Fruit fly (Drosophila melanogaster) whole organism, embryonic: ENCODE data around the gene Cys.

Experiments used
- Aef1 ChIP-seq: fragments of 200-800 bp; sonication (Bioruptor generic); IDR thresholded peaks from 3 replicates; pipeline ENCODE4 v1.3.6; 2022; ENCODE audit warnings: missing biosample characterization, missing genetic modification characterization
- Atf3 ChIP-seq: fragments of 200-800 bp; sonication (Bioruptor generic); optimal IDR thresholded peaks from 3 replicates; lab custom pipeline; 2016; ENCODE audit warnings: missing biosample characterization, missing genetic modification characterization
- CG10147 ChIP-seq: fragments of 200-800 bp; sonication (Bioruptor generic); optimal IDR thresholded peaks from 2 replicates; lab custom pipeline; 2019; ENCODE audit warnings: missing biosample characterization, mild to moderate bottlenecking, missing genetic modification characterization, moderate library complexity
- CG12391 ChIP-seq: fragments of 200-800 bp; sonication (Bioruptor generic); optimal IDR thresholded peaks from 3 replicates; lab custom pipeline; 2018; ENCODE audit warnings: missing biosample characterization, mild to moderate bottlenecking, missing genetic modification characterization, moderate library complexity
- CG13624 ChIP-seq: fragments of 200-800 bp; sonication (Bioruptor generic); optimal IDR thresholded peaks from 2 replicates; lab custom pipeline; 2016; ENCODE audit warnings: missing biosample characterization, missing genetic modification characterization
- CG31388 ChIP-seq: fragments of 200-800 bp; sonication (Bioruptor generic); optimal IDR thresholded peaks from 2 replicates; lab custom pipeline; 2016; ENCODE audit warnings: missing biosample characterization, missing genetic modification characterization
- CG3163 ChIP-seq: fragments of 200-800 bp; sonication (Bioruptor generic); optimal IDR thresholded peaks from 3 replicates; lab custom pipeline; 2016; ENCODE audit warnings: missing biosample characterization, missing genetic modification characterization
- CG33213 ChIP-seq: fragments of 200-800 bp; sonication (Bioruptor generic); optimal IDR thresholded peaks from 3 replicates; lab custom pipeline; 2016; ENCODE audit warnings: missing biosample characterization, missing genetic modification characterization
- CG34422 ChIP-seq: fragments of 200-800 bp; sonication (Bioruptor generic); IDR thresholded peaks from 3 replicates; pipeline ENCODE4 v1.3.6; 2022; ENCODE audit warnings: missing biosample characterization, missing genetic modification characterization
- CG43689 ChIP-seq: fragments of 200-800 bp; sonication (Bioruptor generic); IDR thresholded peaks from 2 replicates; pipeline ENCODE4 v1.3.6; 2022; ENCODE audit warnings: missing biosample characterization, missing genetic modification characterization
- CG5180 ChIP-seq: fragments of 200-800 bp; sonication (Bioruptor generic); optimal IDR thresholded peaks from 3 replicates; lab custom pipeline; 2017; ENCODE audit warnings: missing biosample characterization, missing genetic modification characterization, mild to moderate bottlenecking, moderate library complexity, missing genetic modification reagents
- CG6254 ChIP-seq: fragments of 200-800 bp; sonication (Bioruptor generic); optimal IDR thresholded peaks from 3 replicates; lab custom pipeline; 2017; ENCODE audit warnings: mild to moderate bottlenecking, missing biosample characterization, missing genetic modification reagents, missing genetic modification characterization
- CG6791 ChIP-seq: fragments of 200-800 bp; sonication (Bioruptor generic); IDR thresholded peaks from 3 replicates; pipeline ENCODE4 v1.3.6; 2022; ENCODE audit warnings: missing biosample characterization, missing genetic modification characterization; ENCODE audit not compliant: partially characterized antibody
- CG8388 ChIP-seq: fragments of 200-800 bp; sonication (Bioruptor generic); optimal IDR thresholded peaks from 2 replicates; lab custom pipeline; 2019; ENCODE audit warnings: missing biosample characterization, mild to moderate bottlenecking, missing genetic modification characterization, moderate library complexity
- CG9817 ChIP-seq: fragments of 200-800 bp; sonication (Bioruptor generic); optimal IDR thresholded peaks from 2 replicates; lab custom pipeline; 2018; ENCODE audit warnings: missing biosample characterization, mild to moderate bottlenecking, missing genetic modification characterization, moderate library complexity
- CoRest ChIP-seq: fragments of 200-800 bp; sonication (Bioruptor generic); optimal IDR thresholded peaks from 3 replicates; lab custom pipeline; 2018; ENCODE audit warnings: missing biosample characterization, mild to moderate bottlenecking, missing genetic modification characterization, moderate library complexity
- Dbx ChIP-seq: fragments of 200-800 bp; sonication (Bioruptor generic); IDR thresholded peaks from 3 replicates; pipeline ENCODE4 v1.3.6; 2022; ENCODE audit warnings: missing biosample characterization, missing genetic modification characterization
- MESR4 ChIP-seq: fragments of 200-800 bp; sonication (Bioruptor generic); optimal IDR thresholded peaks from 2 replicates; lab custom pipeline; 2018; ENCODE audit warnings: missing biosample characterization, mild to moderate bottlenecking, missing genetic modification characterization, moderate library complexity
- Med ChIP-seq: fragments of 200-800 bp; sonication (Bioruptor generic); peaks from one replicate; lab custom pipeline; 2016; ENCODE audit warnings: missing biosample characterization, missing genetic modification characterization, mild to moderate bottlenecking, inconsistent platforms, moderate library complexity
- Mes4 ChIP-seq: fragments of 200-800 bp; sonication (Bioruptor generic); optimal IDR thresholded peaks from 2 replicates; lab custom pipeline; 2016; ENCODE audit warnings: missing biosample characterization, missing genetic modification characterization
- Mrtf ChIP-seq: fragments of 200-800 bp; sonication (Bioruptor generic); IDR thresholded peaks from 3 replicates; pipeline ENCODE4 v1.3.6; 2022; ENCODE audit warnings: missing biosample characterization, missing genetic modification characterization
- NC2α ChIP-seq: fragments of 200-800 bp; sonication (Bioruptor generic); optimal IDR thresholded peaks from 2 replicates; lab custom pipeline; 2016; ENCODE audit warnings: missing biosample characterization, missing genetic modification characterization
- NfI ChIP-seq: fragments of 200-800 bp; sonication (Bioruptor generic); optimal IDR thresholded peaks from 3 replicates; lab custom pipeline; 2018; ENCODE audit warnings: missing biosample characterization, mild to moderate bottlenecking, missing genetic modification characterization, moderate library complexity
- Oli ChIP-seq: fragments of 200-800 bp; sonication (Bioruptor generic); optimal IDR thresholded peaks from 2 replicates; lab custom pipeline; 2018; ENCODE audit warnings: missing biosample characterization, mild to moderate bottlenecking, missing genetic modification characterization, moderate library complexity
- Ptx1 ChIP-seq: fragments of 200-800 bp; sonication (Bioruptor generic); IDR thresholded peaks from 2 replicates; pipeline ENCODE4 v1.3.6; 2022; ENCODE audit warnings: missing biosample characterization, missing genetic modification characterization
- Rx ChIP-seq: fragments of 200-800 bp; sonication (Bioruptor generic); IDR thresholded peaks from 2 replicates; pipeline ENCODE4 v1.3.6; 2022; ENCODE audit warnings: missing biosample characterization, missing genetic modification characterization
- Side ChIP-seq: fragments of 200-800 bp; sonication (Bioruptor generic); optimal IDR thresholded peaks from 2 replicates; lab custom pipeline; 2016; ENCODE audit warnings: missing biosample characterization, missing genetic modification characterization
- Ssrp ChIP-seq: fragments of 200-800 bp; sonication (Bioruptor generic); optimal IDR thresholded peaks from 2 replicates; lab custom pipeline; 2018; ENCODE audit warnings: missing biosample characterization, mild to moderate bottlenecking, missing genetic modification characterization, moderate library complexity
- amos ChIP-seq: fragments of 200-800 bp; sonication (Bioruptor generic); IDR thresholded peaks from 2 replicates; pipeline ENCODE4 v1.3.6; 2022; ENCODE audit warnings: missing biosample characterization, missing genetic modification characterization; ENCODE audit not compliant: partially characterized antibody
- bab2 ChIP-seq: fragments of 200-800 bp; sonication (Bioruptor generic); optimal IDR thresholded peaks from 2 replicates; lab custom pipeline; 2016; ENCODE audit warnings: missing biosample characterization, missing genetic modification characterization
- chif ChIP-seq, 2 experiments: fragments of 200-800 bp; sonication (Bioruptor generic); optimal IDR thresholded peaks; 3 replicates each; lab custom pipeline; 2016; ENCODE audit warnings: missing biosample characterization in 2 of 2, missing genetic modification characterization in 2 of 2
- crc ChIP-seq: fragments of 200-800 bp; sonication (Bioruptor generic); optimal IDR thresholded peaks from 2 replicates; lab custom pipeline; 2016; ENCODE audit warnings: missing biosample characterization, missing genetic modification characterization
- da ChIP-seq: fragments of 200-800 bp; sonication (Bioruptor generic); optimal IDR thresholded peaks from 2 replicates; lab custom pipeline; 2016; ENCODE audit warnings: missing biosample characterization, missing genetic modification characterization
- dm ChIP-seq: fragments of 200-800 bp; sonication (Bioruptor generic); optimal IDR thresholded peaks from 3 replicates; lab custom pipeline; 2016; ENCODE audit warnings: missing biosample characterization, missing genetic modification characterization
- gem ChIP-seq: fragments of 200-800 bp; sonication (Bioruptor generic); optimal IDR thresholded peaks from 2 replicates; lab custom pipeline; 2019; ENCODE audit warnings: missing biosample characterization, mild to moderate bottlenecking, missing genetic modification characterization, moderate library complexity
- gfzf ChIP-seq: fragments of 200-800 bp; sonication (Bioruptor generic); optimal IDR thresholded peaks from 2 replicates; lab custom pipeline; 2016; ENCODE audit warnings: missing biosample characterization, mild to moderate bottlenecking, missing genetic modification characterization, moderate library complexity
- gt ChIP-seq: fragments of 200-800 bp; sonication (Bioruptor generic); IDR thresholded peaks from 2 replicates; pipeline ENCODE4 v1.3.6; 2022; ENCODE audit warnings: missing biosample characterization, missing genetic modification characterization
- hb ChIP-seq: fragments of 200-800 bp; sonication (Bioruptor generic); IDR thresholded peaks from 3 replicates; pipeline ENCODE4 v1.3.6; 2022; ENCODE audit warnings: missing biosample characterization, missing genetic modification characterization; ENCODE audit not compliant: partially characterized antibody
- her ChIP-seq: fragments of 200-800 bp; sonication (Bioruptor generic); optimal IDR thresholded peaks from 2 replicates; lab custom pipeline; 2016; ENCODE audit warnings: missing biosample characterization, missing genetic modification characterization
- ken ChIP-seq: fragments of 200-800 bp; sonication (Bioruptor generic); IDR thresholded peaks from 3 replicates; pipeline ENCODE4 v1.3.6; 2022; ENCODE audit warnings: missing biosample characterization, missing genetic modification characterization
- knrl ChIP-seq: fragments of 200-800 bp; sonication (Bioruptor generic); IDR thresholded peaks from 3 replicates; pipeline ENCODE4 v1.3.6; 2022; ENCODE audit warnings: missing biosample characterization, missing genetic modification characterization; ENCODE audit not compliant: partially characterized antibody
- lbe ChIP-seq: fragments of 200-800 bp; sonication (Bioruptor generic); optimal IDR thresholded peaks from 2 replicates; lab custom pipeline; 2016; ENCODE audit warnings: missing biosample characterization, mild to moderate bottlenecking, missing genetic modification characterization
- mam ChIP-seq: fragments of 200-800 bp; sonication (Bioruptor generic); optimal IDR thresholded peaks from 3 replicates; lab custom pipeline; 2016; ENCODE audit warnings: missing biosample characterization, missing genetic modification characterization
- pan ChIP-seq, 4 experiments: fragments of >200 bp in 3 of 4; fragments of 200-800 bp in 1 of 4; sonication (Bioruptor generic) in 1 of 4; optimal IDR thresholded peaks in 3 of 4; IDR thresholded peaks in 1 of 4; 2 replicates each; pipeline versions ENCODE4 v1.3.6 to Lab custom; 2017 to 2022; ENCODE audit warnings: missing biosample characterization in 2 of 4, missing genetic modification characterization in 2 of 4, mixed read lengths in 1 of 4
- pita ChIP-seq: fragments of 200-800 bp; sonication (Bioruptor generic); optimal IDR thresholded peaks from 2 replicates; lab custom pipeline; 2017; ENCODE audit warnings: missing biosample characterization, mild to moderate bottlenecking, missing genetic modification characterization
- repo ChIP-seq: fragments of 200-800 bp; sonication (Bioruptor generic); optimal IDR thresholded peaks from 2 replicates; lab custom pipeline; 2016; ENCODE audit warnings: missing biosample characterization, missing genetic modification characterization
- sens ChIP-seq: fragments of 200-800 bp; sonication (Bioruptor generic); peaks from one replicate; lab custom pipeline; 2016; ENCODE audit warnings: missing biosample characterization, missing genetic modification characterization
- shn ChIP-seq: fragments of 200-800 bp; sonication (Bioruptor generic); optimal IDR thresholded peaks from 3 replicates; lab custom pipeline; 2016; ENCODE audit warnings: missing biosample characterization, missing genetic modification characterization
- so ChIP-seq: fragments of 200-800 bp; sonication (Bioruptor generic); IDR thresholded peaks from 3 replicates; pipeline ENCODE4 v1.3.6; 2022; ENCODE audit warnings: missing biosample characterization, missing genetic modification characterization
- sug ChIP-seq: fragments of 200-800 bp; optimal IDR thresholded peaks from 2 replicates; lab custom pipeline; 2019; ENCODE audit warnings: missing biosample characterization, mild to moderate bottlenecking, missing genetic modification characterization, moderate library complexity
- ttk ChIP-seq: fragments of 200-800 bp; sonication (Bioruptor generic); IDR thresholded peaks from 2 replicates; pipeline ENCODE4 v2.1.2; 2022; ENCODE audit warnings: missing biosample characterization, missing genetic modification characterization

The Cys gene

DNA sequence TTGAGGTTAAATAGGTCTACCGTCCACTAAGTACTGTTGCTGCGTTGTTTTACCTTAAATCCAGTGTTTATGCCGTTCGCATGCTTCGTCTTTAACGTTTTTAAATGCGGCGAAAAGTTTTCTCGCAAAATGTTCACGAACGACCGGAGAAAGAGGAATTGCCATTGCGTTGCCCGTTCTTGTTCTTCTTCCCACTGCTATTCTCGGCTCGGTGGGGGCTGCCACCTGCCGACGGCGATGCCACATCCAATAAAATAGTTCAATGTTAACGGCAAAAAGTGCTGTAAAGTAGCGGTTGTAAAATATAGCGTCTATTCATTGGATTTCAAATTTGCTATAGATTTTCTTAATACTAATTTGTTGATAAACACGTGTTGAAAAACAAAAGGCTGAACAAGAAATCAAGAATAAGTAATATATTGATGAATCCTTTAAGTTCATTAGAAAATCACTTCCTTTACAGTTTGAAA lies 6.3 kb upstream of the Cys start, which contains the start of gene CG7987 (continued):
- TF ChIP-seq gt (GFP tag; lab: Robert Waterston, UW) (no peak), sens (GFP tag; lab: Kevin White, UChicago) (peak; percentile 86), CG6254 (GFP tag; lab: Kevin White, UChicago) (no peak), Ptx1 (GFP tag; lab: Robert Waterston, UW) (no peak), CG31388 (GFP tag; lab: Kevin White, UChicago) (no peak), CG43689 (GFP tag; lab: Robert Waterston, UW) (no peak), NfI (GFP tag; lab: Kevin White, UChicago) (peak; percentile 20), Rx (GFP tag; lab: Robert Waterston, UW) (0 out of 2 replicates have a peak, but pooled peaks have one; percentile 9), hb (GFP tag; lab: Robert Waterston, UW) (no peak), sug (tag; lab: Kevin White, UChicago) (peak; percentile 64), pan (optimal IDR thresholded peaks at IDR 0.05; lab: Kevin White, UChicago) (no peak), pan (GFP tag; optimal IDR thresholded peaks at IDR 0.05 in 1 of 2, IDR thresholded peaks at IDR 0.05 in 1 of 2) (no peak), NC2α (GFP tag; lab: Kevin White, UChicago) (no peak), CoRest (tag; lab: Kevin White, UChicago) (peak; percentile 37), Mrtf (GFP tag; lab: Robert Waterston, UW) (no peak), CG10147 (GFP tag; lab: Kevin White, UChicago) (no peak), Aef1 (GFP tag; lab: Robert Waterston, UW) (no peak), Oli (tag; lab: Kevin White, UChicago) (no peak), lbe (GFP tag; lab: Kevin White, UChicago) (no peak), repo (GFP tag; lab: Kevin White, UChicago) (no peak), Med (GFP tag; lab: Kevin White, UChicago) (peak; percentile 88), amos (peak; percentile 31; the same call in 1 of the 2 replicates), CG8388 (GFP tag; lab: Kevin White, UChicago) (no peak), CG34422 (GFP tag; lab: Robert Waterston, UW) (peak; percentile 53; the same call in 2 of the 3 replicates), gfzf (GFP tag; lab: Kevin White, UChicago) (no peak), pita (GFP tag; lab: Kevin White, UChicago) (no peak), her (peak; percentile 3), Ssrp (tag; lab: Kevin White, UChicago) (no peak), ken (GFP tag; lab: Robert Waterston, UW) (no peak), CG6791 (GFP tag; lab: Robert Waterston, UW) (no peak), mam (GFP tag; lab: Kevin White, UChicago) (peak; percentile 34), chif (GFP tag; optimal IDR thresholded peaks at IDR 0.05; lab: Kevin White, UChicago) (no peak), CG13624 (GFP tag; lab: Kevin White, UChicago) (peak; percentile 58), gem (tag; lab: Kevin White, UChicago) (no peak), MESR4 (peak; percentile 49), CG33213 (peak; percentile 23), CG9817 (tag; lab: Kevin White, UChicago) (peak; percentile 21), dm (GFP tag; lab: Kevin White, UChicago) (peak; percentile 15), Mes4 (no peak), CG12391 (tag; lab: Kevin White, UChicago) (no peak), da (GFP tag; lab: Kevin White, UChicago) (no peak), CG3163 (GFP tag; lab: Kevin White, UChicago) (peak; percentile 36), Side (no peak), ttk (GFP tag; lab: Robert Waterston, UW) (0 out of 2 replicates have a peak, but pooled peaks have one; percentile 16), so (no peak), Dbx (GFP tag; lab: Robert Waterston, UW) (no peak), crc (GFP tag; lab: Kevin White, UChicago) (no peak), Atf3 (no peak), shn (GFP tag; lab: Kevin White, UChicago) (no peak), knrl (GFP tag; lab: Robert Waterston, UW) (peak; percentile 6; the same call in 1 of the 3 replicates), bab2 (GFP tag; lab: Kevin White, UChicago) (no peak), CG5180 (GFP tag; lab: Kevin White, UChicago) (no peak)
